Fruit fly (Drosophila melanogaster): ENCODE data around the gene CG3309.

DNA sequence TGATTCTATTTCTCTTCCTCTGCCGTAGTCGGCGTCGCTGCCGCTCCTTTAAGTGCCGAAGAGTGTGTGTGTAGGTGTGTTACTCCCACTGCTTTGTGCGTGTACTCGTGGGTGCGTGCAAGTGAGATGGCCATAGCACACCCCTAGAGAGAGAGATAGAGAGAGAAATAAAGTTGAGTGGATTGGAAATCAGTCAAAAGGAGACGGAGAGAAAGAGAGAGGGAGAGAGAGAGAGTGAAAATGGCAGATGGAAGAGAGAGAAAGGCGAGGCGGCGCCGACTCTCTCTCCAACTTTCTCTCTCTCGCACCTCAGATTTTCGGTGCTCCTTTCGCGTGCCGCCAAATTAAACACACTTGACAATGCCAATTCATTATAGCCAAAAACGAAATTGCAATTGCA is 34.9 kb upstream of the CG3309 start:
- no peak for TF ChIP-seq insv (optimal IDR thresholded peaks at IDR 0.05)
- TF ChIP-seq Sin3A (optimal IDR thresholded peaks at IDR 0.05), result no peak
- no peak for TF ChIP-seq h (optimal IDR thresholded peaks at IDR 0.05)
- no peak for TF ChIP-seq Myc (optimal IDR thresholded peaks at IDR 0.05)
- TF ChIP-seq psq (optimal IDR thresholded peaks at IDR 0.05), result no peak

All from Kc167 (cell line).